Worm (Caenorhabditis elegans): ENCODE results near the gene tbc-18.
A peak's percentile ranks its signal among the peaks of the same experiment; 100 is the strongest.

tbc-18 gene

ce11 chrX:8368210-8368609 lies 10.1 kb upstream of the tbc-18 start (continued):
- TF ChIP-seq aptf-2 (GFP tag; conservative IDR thresholded peaks at IDR 0.05) (no peak), lir-1 (GFP tag; conservative IDR thresholded peaks at IDR 0.05) (peak; percentile 46; the same call in 1 of the 2 replicates), tlf-1 (GFP tag; optimal IDR thresholded peaks at IDR 0.05) (peak; percentile 8), lin-35 (GFP tag; optimal IDR thresholded peaks at IDR 0.05) (peak in 1 of 3 experiments; percentile 74), K12H6.12 (tag; optimal IDR thresholded peaks at IDR 0.05) (peak; percentile 53), Y67H2A.10 (GFP tag; conservative IDR thresholded peaks at IDR 0.05) (no peak), F57C9.4 (tag; optimal IDR thresholded peaks at IDR 0.05) (no peak), F49E8.2 (tag; optimal IDR thresholded peaks at IDR 0.05; ENCODE audit: insufficient read depth) (no peak), rcor-1 (GFP tag; IDR thresholded peaks at IDR 0.05) (0 out of 2 replicates have a peak, but pooled peaks have one; percentile 47), cebp-1 (GFP tag; IDR thresholded peaks at IDR 0.05) (peak; percentile 64; the same call in 1 of the 2 replicates), cebp-1 (tag; optimal IDR thresholded peaks at IDR 0.05) (peak; percentile 82)

- TF ChIP-seq F49E8.2 (tag; optimal IDR thresholded peaks at IDR 0.05; ENCODE audit: insufficient read depth) (no peak), ceh-27 (GFP tag; optimal IDR thresholded peaks at IDR 0.05) (no peak), F37B4.10 (GFP tag; IDR thresholded peaks at IDR 0.05) (no peak), lin-26 (GFP tag; IDR thresholded peaks at IDR 0.05) (no peak), ceh-79 (tag; optimal IDR thresholded peaks at IDR 0.05) (no peak), nfya-1 (tag; optimal IDR thresholded peaks at IDR 0.05; ENCODE audit: borderline replicate concordance, insufficient read depth) (no peak)
Observed at ce11 chrX:8371906-8372305, 6.5 kb upstream of the tbc-18 start, which contains the start of gene nep-15. Gene nep-15, plus strand, starts transcription at chrX:8372206.

DNA sequence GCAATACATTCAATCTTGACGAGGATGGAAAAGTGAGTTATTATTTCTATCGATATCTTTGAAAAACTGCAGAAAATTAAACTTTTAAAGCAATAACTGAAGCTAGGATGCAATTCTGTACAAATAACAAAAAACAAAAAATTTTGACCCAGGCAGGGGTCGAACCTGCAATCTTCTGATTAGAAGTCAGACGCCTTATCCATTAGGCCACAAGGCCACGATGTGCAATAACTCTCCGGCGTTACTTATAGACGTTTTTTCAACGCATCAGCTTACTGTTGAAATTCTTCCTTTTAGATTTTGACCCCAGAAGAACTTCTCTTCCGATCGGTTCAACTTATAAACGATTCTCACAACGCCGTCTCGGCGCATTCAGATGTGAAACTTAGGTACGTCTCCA lies 3.3 kb downstream of the tbc-18 start:
- TF ChIP-seq xnd-1 (tag; optimal IDR thresholded peaks at IDR 0.05) (no peak), rcor-1 (GFP tag; IDR thresholded peaks at IDR 0.05) (0 out of 2 replicates have a peak, but pooled peaks have one; percentile 22), him-1 (tag; optimal IDR thresholded peaks at IDR 0.05) (peak; percentile 63), zfh-2 (GFP tag; conservative IDR thresholded peaks at IDR 0.05) (no peak), B0261.1 (tag; optimal IDR thresholded peaks at IDR 0.05) (peak; percentile 89), Y53F4B.3 (GFP tag; IDR thresholded peaks at IDR 0.05) (no peak), snpc-1.3 (tag; optimal IDR thresholded peaks at IDR 0.05; ENCODE audit: insufficient read depth) (no peak), tlf-1 (GFP tag; optimal IDR thresholded peaks at IDR 0.05) (no peak), ceh-40 (GFP tag; IDR thresholded peaks at IDR 0.05) (0 out of 2 replicates have a peak, but pooled peaks have one; percentile 36), Y53G8AR.9 (GFP tag; conservative IDR thresholded peaks at IDR 0.05) (0 out of 2 replicates have a peak, but pooled peaks have one; percentile 16), pha-4 (tag; optimal IDR thresholded peaks at IDR 0.05) (no peak), attf-5 (GFP tag; optimal IDR thresholded peaks at IDR 0.05) (peak; percentile 38), ceh-58 (GFP tag; IDR thresholded peaks at IDR 0.05) (no peak), repo-1 (tag; optimal IDR thresholded peaks at IDR 0.05) (peak; percentile 58), tbx-9 (tag; optimal IDR thresholded peaks at IDR 0.05; ENCODE audit: borderline replicate concordance) (no peak), ets-4 (GFP tag; optimal IDR thresholded peaks at IDR 0.05) (no peak), C06A6.2 (GFP tag; conservative IDR thresholded peaks at IDR 0.05) (no peak), F57C9.4 (tag; optimal IDR thresholded peaks at IDR 0.05) (no peak), madf-8 (GFP tag; conservative IDR thresholded peaks at IDR 0.05) (no peak), T07F8.4 (tag; optimal IDR thresholded peaks at IDR 0.05) (peak; percentile 43), F52B5.7 (tag; optimal IDR thresholded peaks at IDR 0.05) (no peak), ceh-91 (GFP tag; IDR thresholded peaks at IDR 0.05) (no peak), dpff-1 (tag; optimal IDR thresholded peaks at IDR 0.05) (no peak), F22D6.2 (tag; optimal IDR thresholded peaks at IDR 0.05) (no peak), ztf-22 (GFP tag; optimal IDR thresholded peaks at IDR 0.05) (no peak), chd-7 (tag; optimal IDR thresholded peaks at IDR 0.05) (no peak), B0035.1 (tag; optimal IDR thresholded peaks at IDR 0.05) (no peak), dpl-1 (GFP tag; optimal IDR thresholded peaks at IDR 0.05) (no peak), B0019.2 (GFP tag; conservative IDR thresholded peaks at IDR 0.05) (no peak), F57A8.1 (GFP tag; optimal IDR thresholded peaks at IDR 0.05) (no peak), aptf-2 (GFP tag; conservative IDR thresholded peaks at IDR 0.05) (no peak), ama-1 (optimal IDR thresholded peaks at IDR 0.05) (no peak), ama-1 (GFP tag; optimal IDR thresholded peaks at IDR 0.05) (peak in 1 of 2 experiments; percentile 59)

Data from whole organism, young adult.